Fruit fly (Drosophila melanogaster) whole organism, prepupa: ENCODE data around the gene beta-PheRS.

ENCODE experiments used
- CG10631 ChIP-seq: fragments of 200-800 bp; sonication (Bioruptor generic); optimal IDR thresholded peaks from 2 replicates; lab custom pipeline; 2016; ENCODE audit warnings: missing biosample characterization, missing genetic modification characterization
- CG11902 ChIP-seq: fragments of 200-800 bp; sonication (Bioruptor generic); optimal IDR thresholded peaks from 3 replicates; lab custom pipeline; 2016; ENCODE audit warnings: missing biosample characterization, missing genetic modification characterization
- CG32006 ChIP-seq: fragments of 200-800 bp; sonication (Bioruptor generic); optimal IDR thresholded peaks from 3 replicates; lab custom pipeline; 2017; ENCODE audit warnings: missing biosample characterization, mild to moderate bottlenecking, missing genetic modification characterization
- CG6163 ChIP-seq: fragments of 200-800 bp; sonication (Bioruptor generic); IDR thresholded peaks from 3 replicates; pipeline ENCODE4 v1.3.6; 2022; ENCODE audit warnings: missing biosample characterization, missing genetic modification characterization
- dac ChIP-seq: fragments of 200-800 bp; sonication (Bioruptor generic); optimal IDR thresholded peaks from 2 replicates; lab custom pipeline; 2017; ENCODE audit warnings: missing biosample characterization, mild to moderate bottlenecking, missing genetic modification characterization
- ss ChIP-seq, 2 experiments: fragments of 200-800 bp; sonication (Bioruptor generic); optimal IDR thresholded peaks; 2 replicates in 1 of 2; 3 replicates in 1 of 2; lab custom pipeline; 2017 to 2018; ENCODE audit warnings: mild to moderate bottlenecking in 2 of 2, missing biosample characterization in 2 of 2, missing genetic modification characterization in 2 of 2, moderate library complexity in 1 of 2

dm6 chr3R:24283582-24284085 is 31.2 kb upstream of the beta-PheRS start, which contains the start of gene CG6356:
- TF ChIP-seq CG11902 (GFP tag; lab: Kevin White, UChicago) (no peak), ss (GFP tag; optimal IDR thresholded peaks at IDR 0.05; lab: Kevin White, UChicago) (peak in 1 of 2 experiments; percentile 21), CG10631 (GFP tag; lab: Kevin White, UChicago) (no peak), CG6163 (GFP tag; lab: Robert Waterston, UW) (peak; percentile 27; the same call in 1 of the 3 replicates), dac (GFP tag; lab: Kevin White, UChicago) (no peak), CG32006 (peak; percentile 36)
